Fruit fly (Drosophila melanogaster): ENCODE results near the gene larp.

larp gene

DNA sequence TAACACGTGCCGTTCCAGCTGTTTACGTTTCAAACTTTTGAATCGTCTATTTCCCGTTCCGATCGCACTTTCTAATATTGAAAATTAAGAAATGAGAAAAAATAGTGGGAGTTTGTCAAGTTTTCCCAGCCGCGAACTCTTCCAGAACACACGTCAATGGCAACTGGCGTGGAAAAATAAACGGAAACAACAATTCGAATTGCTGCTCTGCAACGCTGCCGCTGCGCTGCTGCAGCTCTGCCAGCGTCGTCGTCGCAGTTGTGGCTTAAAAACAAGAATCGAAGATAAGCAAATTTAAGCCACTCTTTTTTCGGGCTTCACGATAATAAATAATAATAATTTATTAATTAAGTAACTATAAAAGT, 5.1 kb downstream of the larp start (continued):
- TF ChIP-seq unc-4 (GFP tag; IDR thresholded peaks at IDR 0.05; ENCODE audit: partially characterized antibody), result 0 out of 2 replicates have a peak, but pooled peaks have one; percentile 6

DNA sequence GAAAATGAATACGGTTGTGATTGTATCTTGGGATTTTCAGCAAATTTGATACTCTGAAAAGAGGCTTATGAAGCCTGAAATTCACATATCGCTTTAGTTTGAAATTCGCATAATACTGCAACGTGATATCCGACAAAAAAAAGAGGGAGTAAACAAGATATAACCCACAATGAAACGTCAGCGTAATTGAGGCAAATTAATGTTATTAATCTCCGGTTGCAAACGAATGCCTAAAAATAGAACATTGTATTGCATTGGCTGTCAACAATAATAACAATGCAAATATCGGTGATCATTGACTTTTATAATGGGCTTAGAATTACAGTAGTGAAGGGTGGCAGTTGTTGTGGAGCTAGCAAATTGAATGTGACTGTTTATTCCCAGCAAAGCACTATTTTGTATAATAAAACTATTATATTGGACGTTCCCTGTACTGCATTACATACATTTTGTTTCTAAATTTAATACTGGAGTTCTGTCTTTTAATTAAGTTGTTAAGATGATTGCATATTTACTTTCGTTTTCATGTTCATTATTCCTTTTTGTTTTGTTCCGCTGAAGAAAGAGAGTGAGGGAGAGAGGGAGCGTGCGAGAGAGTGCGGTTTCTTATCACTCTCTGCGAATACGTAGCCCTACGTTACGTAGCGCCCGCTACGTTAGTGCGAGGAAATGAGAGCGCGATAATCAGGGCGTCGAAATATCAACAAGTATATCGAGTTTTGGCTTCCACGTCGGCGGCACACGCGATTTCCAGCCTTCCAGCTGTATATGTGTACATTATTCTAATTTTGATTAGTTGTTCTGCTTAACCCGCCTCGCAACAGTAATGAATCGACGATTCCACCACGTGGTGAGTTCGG, 5.7 kb downstream of the larp start:
- peak; percentile 63 for TF ChIP-seq CG13287 (GFP tag; IDR thresholded peaks at IDR 0.05; ENCODE audit: partially characterized antibody)
- no peak for TF ChIP-seq org-1 (GFP tag; optimal IDR thresholded peaks at IDR 0.05)
- no peak for TF ChIP-seq pnt (GFP tag; optimal IDR thresholded peaks at IDR 0.05)
- no peak for TF ChIP-seq Sin3A (optimal IDR thresholded peaks at IDR 0.05)
- no peak for TF ChIP-seq kay (GFP tag; optimal IDR thresholded peaks at IDR 0.05)
- TF ChIP-seq corto (GFP tag; optimal IDR thresholded peaks at IDR 0.05), result no peak
- TF ChIP-seq CG1792 (GFP tag; optimal IDR thresholded peaks at IDR 0.05), result no peak
- peak; percentile 38 for TF ChIP-seq exex (tag; optimal IDR thresholded peaks at IDR 0.05)
- TF ChIP-seq CG17912 (GFP tag; optimal IDR thresholded peaks at IDR 0.05), result no peak
- TF ChIP-seq gcm (GFP tag; optimal IDR thresholded peaks at IDR 0.05), result no peak
- TF ChIP-seq CG10431 (GFP tag; optimal IDR thresholded peaks at IDR 0.05), result no peak
- peak; percentile 77 for TF ChIP-seq vvl (GFP tag; IDR thresholded peaks at IDR 0.05)
- TF ChIP-seq Oaz (GFP tag; IDR thresholded peaks at IDR 0.05), result no peak
- no peak for TF ChIP-seq CG16815 (GFP tag; optimal IDR thresholded peaks at IDR 0.05)
- TF ChIP-seq crol (GFP tag; IDR thresholded peaks at IDR 0.05), result no peak; the same call in 1 of the 2 replicates
- no peak for TF ChIP-seq CG15696 (tag; optimal IDR thresholded peaks at IDR 0.05)
- peak; percentile 33; the same call in 1 of the 3 replicates for TF ChIP-seq Dbx (GFP tag; IDR thresholded peaks at IDR 0.05)
- TF ChIP-seq rib (GFP tag; IDR thresholded peaks at IDR 0.05), result no peak
- peak; percentile 38; the same call in 1 of the 2 replicates for TF ChIP-seq CG32532 (GFP tag; IDR thresholded peaks at IDR 0.05)
- TF ChIP-seq sens (GFP tag), result peak; percentile 86
- TF ChIP-seq sens-2 (GFP tag; IDR thresholded peaks at IDR 0.05), result no peak
- TF ChIP-seq mam (GFP tag; optimal IDR thresholded peaks at IDR 0.05), result no peak
- TF ChIP-seq HHEX (GFP tag; optimal IDR thresholded peaks at IDR 0.05), result no peak
- TF ChIP-seq MTF-1 (GFP tag; optimal IDR thresholded peaks at IDR 0.05; ENCODE audit: borderline replicate concordance), result no peak
- no peak for TF ChIP-seq CG14667 (GFP tag; IDR thresholded peaks at IDR 0.05)
- no peak for TF ChIP-seq CG12236 (GFP tag; optimal IDR thresholded peaks at IDR 0.05)
- no peak for TF ChIP-seq CG18764 (GFP tag; optimal IDR thresholded peaks at IDR 0.05)
- TF ChIP-seq CG17829 (tag; optimal IDR thresholded peaks at IDR 0.05), result peak; percentile 11
- peak; percentile 48 for TF ChIP-seq CG9727 (GFP tag; optimal IDR thresholded peaks at IDR 0.05)
- TF ChIP-seq bowl (GFP tag; IDR thresholded peaks at IDR 0.05), result no peak
- no peak for TF ChIP-seq CG8290 (GFP tag; optimal IDR thresholded peaks at IDR 0.05)
- TF ChIP-seq CG8290 (tag; optimal IDR thresholded peaks at IDR 0.05), result peak in 1 of 2 experiments; percentile 63
- no peak for TF ChIP-seq CG17568 (GFP tag; optimal IDR thresholded peaks at IDR 0.05)
- TF ChIP-seq CG11085 (GFP tag; IDR thresholded peaks at IDR 0.05), result no peak
- no peak for TF ChIP-seq tup (GFP tag; optimal IDR thresholded peaks at IDR 0.05)
- no peak for TF ChIP-seq wek (GFP tag; optimal IDR thresholded peaks at IDR 0.05)
- 0 out of 2 replicates have a peak, but pooled peaks have one; percentile 21 for TF ChIP-seq Dref (GFP tag; IDR thresholded peaks at IDR 0.05)
- no peak for TF ChIP-seq gt (GFP tag; IDR thresholded peaks at IDR 0.05)
- TF ChIP-seq Doc2 (GFP tag; IDR thresholded peaks at IDR 0.05), result no peak
- TF ChIP-seq zen2 (GFP tag; IDR thresholded peaks at IDR 0.05; ENCODE audit: partially characterized antibody), result peak; percentile 47; the same call in 2 of the 3 replicates
- TF ChIP-seq Blimp-1 (GFP tag; optimal IDR thresholded peaks at IDR 0.05), result peak; percentile 88
- TF ChIP-seq CG10267 (tag; optimal IDR thresholded peaks at IDR 0.05), result no peak
- TF ChIP-seq gro (GFP tag; optimal IDR thresholded peaks at IDR 0.05), result peak; percentile 6
- peak; percentile 10 for TF ChIP-seq cad (GFP tag; optimal IDR thresholded peaks at IDR 0.05)
- peak; percentile 30 for TF ChIP-seq Ets65A (GFP tag)
- TF ChIP-seq lab (GFP tag; optimal IDR thresholded peaks at IDR 0.05), result peak; percentile 30
- TF ChIP-seq CG34422 (GFP tag; IDR thresholded peaks at IDR 0.05), result peak; percentile 47; the same call in 1 of the 3 replicates

Measured in whole organism, embryonic.